Fruit fly (Drosophila melanogaster) whole organism, embryonic: ENCODE data around the gene Mtr3.

Experiments
- Asciz ChIP-seq: fragments of 200-800 bp; sonication (Bioruptor generic); optimal IDR thresholded peaks from 2 replicates; lab custom pipeline; 2017; ENCODE audit warnings: missing biosample characterization, mild to moderate bottlenecking, missing genetic modification characterization, missing genetic modification reagents
- Atf-2 ChIP-seq: fragments of 200-800 bp; sonication (Bioruptor generic); optimal IDR thresholded peaks from 2 replicates; lab custom pipeline; 2016; ENCODE audit warnings: missing biosample characterization, missing genetic modification characterization
- Bgb ChIP-seq: fragments of 200-800 bp; sonication (Bioruptor generic); IDR thresholded peaks from 2 replicates; pipeline ENCODE4 v1.3.6; 2022; ENCODE audit warnings: missing biosample characterization, missing genetic modification characterization; ENCODE audit not compliant: partially characterized antibody
- CG1024 ChIP-seq: fragments of 200-800 bp; sonication (Bioruptor generic); IDR thresholded peaks from 2 replicates; pipeline ENCODE4 v1.3.6; 2022; ENCODE audit warnings: missing biosample characterization, missing genetic modification characterization
- CG10462 ChIP-seq: fragments of 200-800 bp; sonication (Bioruptor generic); optimal IDR thresholded peaks from 2 replicates; lab custom pipeline; 2016; ENCODE audit warnings: missing biosample characterization, missing genetic modification characterization
- CG10565 ChIP-seq: fragments of 200-800 bp; sonication (Bioruptor generic); optimal IDR thresholded peaks from 3 replicates; lab custom pipeline; 2016; ENCODE audit warnings: missing biosample characterization, mild to moderate bottlenecking, missing genetic modification characterization
- CG11247 ChIP-seq: fragments of 200-800 bp; sonication (Bioruptor generic); IDR thresholded peaks from 2 replicates; pipeline ENCODE4 v1.3.6; 2022; ENCODE audit warnings: missing biosample characterization, missing genetic modification characterization
- CG12236 ChIP-seq: fragments of 200-800 bp; sonication (Bioruptor generic); optimal IDR thresholded peaks from 2 replicates; lab custom pipeline; 2016; ENCODE audit warnings: missing biosample characterization, missing genetic modification characterization
- CG12744 ChIP-seq: fragments of 200-800 bp; sonication (Bioruptor generic); optimal IDR thresholded peaks from 2 replicates; lab custom pipeline; 2016; ENCODE audit warnings: missing biosample characterization, missing genetic modification characterization
- CG12942 ChIP-seq: fragments of 200-800 bp; sonication (Bioruptor generic); optimal IDR thresholded peaks from 3 replicates; lab custom pipeline; 2016; ENCODE audit warnings: missing biosample characterization, missing genetic modification characterization
- CG13287 ChIP-seq: fragments of 200-800 bp; sonication (Bioruptor generic); IDR thresholded peaks from 2 replicates; pipeline ENCODE4 v1.3.6; 2022; ENCODE audit warnings: missing biosample characterization, missing genetic modification characterization; ENCODE audit not compliant: partially characterized antibody
- CG14441 ChIP-seq: fragments of 200-800 bp; sonication (Bioruptor generic); IDR thresholded peaks from 2 replicates; pipeline ENCODE4 v1.3.6; 2022; ENCODE audit warnings: missing biosample characterization, missing genetic modification characterization
- CG16815 ChIP-seq: fragments of 200-800 bp; sonication (Bioruptor generic); optimal IDR thresholded peaks from 3 replicates; lab custom pipeline; 2017; ENCODE audit warnings: missing biosample characterization, mild to moderate bottlenecking, missing genetic modification characterization
- CG17186 ChIP-seq: fragments of 200-800 bp; sonication (Bioruptor generic); optimal IDR thresholded peaks from 3 replicates; lab custom pipeline; 2017; ENCODE audit warnings: missing biosample characterization, missing genetic modification reagents, missing genetic modification characterization
- CG17361 ChIP-seq: fragments of 200-800 bp; sonication (Bioruptor generic); IDR thresholded peaks from 3 replicates; pipeline ENCODE4 v1.3.6; 2022; ENCODE audit warnings: missing biosample characterization, missing genetic modification characterization
- CG17385 ChIP-seq: fragments of 200-800 bp; sonication (Bioruptor generic); optimal IDR thresholded peaks from 3 replicates; lab custom pipeline; 2018; ENCODE audit warnings: missing biosample characterization, mild to moderate bottlenecking, missing genetic modification characterization
- CG17802 ChIP-seq: fragments of 200-800 bp; sonication (Bioruptor generic); optimal IDR thresholded peaks from 2 replicates; lab custom pipeline; 2018; ENCODE audit warnings: missing biosample characterization, mild to moderate bottlenecking, missing genetic modification characterization, moderate library complexity
- CG18764 ChIP-seq: fragments of 200-800 bp; sonication (Bioruptor generic); optimal IDR thresholded peaks from 3 replicates; lab custom pipeline; 2016; ENCODE audit warnings: missing biosample characterization, missing genetic modification characterization
- CG2202 ChIP-seq: fragments of 200-800 bp; sonication (Bioruptor generic); optimal IDR thresholded peaks from 2 replicates; lab custom pipeline; 2018; ENCODE audit warnings: missing biosample characterization, mild to moderate bottlenecking, missing genetic modification characterization
- CG31441 ChIP-seq: fragments of 200-800 bp; sonication (Bioruptor generic); IDR thresholded peaks from 2 replicates; pipeline ENCODE4 v1.3.6; 2022; ENCODE audit warnings: missing biosample characterization, missing genetic modification characterization
- CG33213 ChIP-seq: fragments of 200-800 bp; sonication (Bioruptor generic); optimal IDR thresholded peaks from 3 replicates; lab custom pipeline; 2016; ENCODE audit warnings: missing biosample characterization, missing genetic modification characterization
- CG42726 ChIP-seq: fragments of 200-800 bp; sonication (Bioruptor generic); IDR thresholded peaks from 2 replicates; pipeline ENCODE4 v1.3.6; 2022; ENCODE audit warnings: missing biosample characterization, missing genetic modification characterization; ENCODE audit not compliant: partially characterized antibody
- CG8765 ChIP-seq: fragments of 200-800 bp; sonication (Bioruptor generic); IDR thresholded peaks from 2 replicates; pipeline ENCODE4 v1.3.6; 2022; ENCODE audit warnings: missing biosample characterization, missing genetic modification characterization
- CG9437 ChIP-seq: fragments of 200-800 bp; sonication (Bioruptor generic); optimal IDR thresholded peaks from 2 replicates; lab custom pipeline; 2018; ENCODE audit warnings: missing biosample characterization, mild to moderate bottlenecking, missing genetic modification characterization
- CHES-1-like ChIP-seq: fragments of 200-800 bp; sonication (Bioruptor generic); optimal IDR thresholded peaks from 2 replicates; lab custom pipeline; 2016; ENCODE audit warnings: missing biosample characterization, missing genetic modification characterization
- Chrac-16 ChIP-seq: fragments of 200-800 bp; sonication (Bioruptor generic); optimal IDR thresholded peaks from 3 replicates; lab custom pipeline; 2016; ENCODE audit warnings: missing biosample characterization, missing genetic modification characterization
- CkIIα-i1 ChIP-seq: fragments of 200-800 bp; sonication (Bioruptor generic); IDR thresholded peaks from 2 replicates; pipeline ENCODE4 v1.3.6; 2022; ENCODE audit warnings: missing biosample characterization, missing genetic modification characterization
- Dp ChIP-seq: fragments of 200-800 bp; sonication (Bioruptor generic); optimal IDR thresholded peaks from 2 replicates; lab custom pipeline; 2018; ENCODE audit warnings: missing biosample characterization, mild to moderate bottlenecking, missing genetic modification characterization, moderate library complexity
- Hmx ChIP-seq: fragments of 200-800 bp; sonication (Bioruptor generic); optimal IDR thresholded peaks from 2 replicates; lab custom pipeline; 2016; ENCODE audit warnings: missing biosample characterization, missing genetic modification characterization
- MTF-1 ChIP-seq: fragments of 200-800 bp; sonication (Bioruptor generic); optimal IDR thresholded peaks from 2 replicates; lab custom pipeline; 2018; ENCODE audit warnings: missing biosample characterization, mild to moderate bottlenecking, missing genetic modification characterization, borderline replicate concordance
- Optix ChIP-seq: fragments of 200-800 bp; sonication (Bioruptor generic); IDR thresholded peaks from 3 replicates; pipeline ENCODE4 v1.3.6; 2022; ENCODE audit warnings: missing biosample characterization, missing genetic modification characterization
- Spps ChIP-seq: fragments of 200-800 bp; sonication (Bioruptor generic); optimal IDR thresholded peaks from 2 replicates; lab custom pipeline; 2018; ENCODE audit warnings: missing biosample characterization, mild to moderate bottlenecking, missing genetic modification characterization
- br ChIP-seq: fragments of >200 bp; optimal IDR thresholded peaks from 2 replicates; lab custom pipeline; 2017
- chn ChIP-seq: fragments of 200-800 bp; sonication (Bioruptor generic); optimal IDR thresholded peaks from 2 replicates; lab custom pipeline; 2016; ENCODE audit warnings: missing biosample characterization, missing genetic modification characterization
- da ChIP-seq: fragments of 200-800 bp; sonication (Bioruptor generic); optimal IDR thresholded peaks from 2 replicates; lab custom pipeline; 2016; ENCODE audit warnings: missing biosample characterization, missing genetic modification characterization
- dmrt99B ChIP-seq: fragments of 200-800 bp; sonication (Bioruptor generic); optimal IDR thresholded peaks from 2 replicates; lab custom pipeline; 2018; ENCODE audit warnings: missing biosample characterization, mild to moderate bottlenecking, missing genetic modification characterization, moderate library complexity
- en ChIP-seq: fragments of 200-800 bp; sonication (Bioruptor generic); optimal IDR thresholded peaks from 2 replicates; lab custom pipeline; 2016; ENCODE audit warnings: missing biosample characterization, missing genetic modification characterization
- fru ChIP-seq: fragments of >200 bp; optimal IDR thresholded peaks from 2 replicates; lab custom pipeline; 2017
- gt ChIP-seq: fragments of 200-800 bp; sonication (Bioruptor generic); IDR thresholded peaks from 2 replicates; pipeline ENCODE4 v1.3.6; 2022; ENCODE audit warnings: missing biosample characterization, missing genetic modification characterization
- insv ChIP-seq, 2 experiments: fragments of 200-800 bp; sonication (Bioruptor generic); optimal IDR thresholded peaks; 3 replicates each; lab custom pipeline; 2016 to 2018; ENCODE audit warnings: missing biosample characterization in 2 of 2, missing genetic modification characterization in 2 of 2
- jing ChIP-seq: fragments of 200-800 bp; sonication (Bioruptor generic); optimal IDR thresholded peaks from 2 replicates; lab custom pipeline; 2018; ENCODE audit warnings: missing biosample characterization, mild to moderate bottlenecking, missing genetic modification characterization
- klu ChIP-seq: fragments of 200-800 bp; sonication (Bioruptor generic); IDR thresholded peaks from 2 replicates; pipeline ENCODE4 v1.3.6; 2022; ENCODE audit warnings: missing biosample characterization, missing genetic modification characterization
- knrl ChIP-seq: fragments of 200-800 bp; sonication (Bioruptor generic); IDR thresholded peaks from 3 replicates; pipeline ENCODE4 v1.3.6; 2022; ENCODE audit warnings: missing biosample characterization, missing genetic modification characterization; ENCODE audit not compliant: partially characterized antibody
- ro ChIP-seq: fragments of 200-800 bp; sonication (Bioruptor generic); IDR thresholded peaks from 2 replicates; pipeline ENCODE4 v1.3.6; 2022; ENCODE audit warnings: missing biosample characterization, missing genetic modification characterization
- run ChIP-seq: fragments of 200-800 bp; sonication (Bioruptor generic); optimal IDR thresholded peaks from 3 replicates; lab custom pipeline; 2018; ENCODE audit warnings: missing biosample characterization, mild to moderate bottlenecking, missing genetic modification characterization
- sisA ChIP-seq: fragments of 200-800 bp; sonication (Bioruptor generic); IDR thresholded peaks from 2 replicates; pipeline ENCODE4 v1.3.6; 2022; ENCODE audit warnings: missing biosample characterization, missing genetic modification characterization
- tap ChIP-seq: fragments of 200-800 bp; optimal IDR thresholded peaks from 3 replicates; lab custom pipeline; 2019; ENCODE audit warnings: missing biosample characterization, mild to moderate bottlenecking, missing genetic modification characterization, moderate library complexity
- tio ChIP-seq: fragments of 200-800 bp; sonication (Bioruptor generic); optimal IDR thresholded peaks from 2 replicates; lab custom pipeline; 2017; ENCODE audit warnings: missing biosample characterization, missing genetic modification characterization, inconsistent platforms
- trh ChIP-seq: fragments of 200-800 bp; sonication (Bioruptor generic); optimal IDR thresholded peaks from 2 replicates; lab custom pipeline; 2016; ENCODE audit warnings: missing biosample characterization, missing genetic modification characterization
- vnd ChIP-seq: fragments of 200-800 bp; sonication (Bioruptor generic); IDR thresholded peaks from 3 replicates; pipeline ENCODE4 v1.3.6; 2022; ENCODE audit warnings: missing biosample characterization, missing genetic modification characterization; ENCODE audit not compliant: partially characterized antibody
- zf30C ChIP-seq: fragments of 200-800 bp; sonication (Bioruptor generic); optimal IDR thresholded peaks from 3 replicates; lab custom pipeline; 2018; ENCODE audit warnings: missing biosample characterization, mild to moderate bottlenecking, missing genetic modification characterization

The Mtr3 gene

DNA sequence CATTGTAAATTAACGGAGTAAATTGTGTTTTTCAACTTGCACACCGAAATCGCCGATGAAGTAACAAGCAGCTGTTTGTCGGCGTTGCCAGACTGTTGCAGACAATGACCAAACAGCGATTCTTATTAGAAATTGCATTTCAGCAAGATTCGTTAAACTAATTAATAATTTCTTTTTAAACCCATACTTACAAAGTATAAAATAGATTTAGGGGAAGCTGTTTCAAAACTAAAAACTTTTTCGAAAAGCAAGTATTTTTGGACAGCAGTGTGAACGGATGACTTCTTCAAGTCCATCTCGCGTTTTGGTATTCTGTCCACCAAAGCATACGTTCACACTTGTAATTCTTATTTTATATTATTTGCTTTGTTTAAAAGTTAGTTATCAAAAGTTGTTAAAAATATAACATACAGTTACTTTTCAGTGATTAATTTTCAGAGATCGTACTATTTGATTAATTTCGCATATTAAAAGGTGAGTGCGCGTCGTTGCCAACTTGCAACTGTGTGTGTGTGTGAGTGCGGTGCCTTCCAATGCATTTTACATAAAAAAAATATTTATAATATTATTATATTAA lies 15.0 kb upstream of the Mtr3 start, which contains the start of the genes CG8004 and RhoGDI (continued):
- TF ChIP-seq trh (GFP tag; lab: Kevin White, UChicago) = peak; percentile 35
- peak; percentile 27 for TF ChIP-seq Dp (GFP tag; lab: Kevin White, UChicago)
- TF ChIP-seq CG2202 (tag; lab: Kevin White, UChicago) = peak; percentile 32
- peak; percentile 33 for TF ChIP-seq Hmx (GFP tag; lab: Kevin White, UChicago)
- TF ChIP-seq chn (GFP tag; lab: Kevin White, UChicago) = peak; percentile 73
- TF ChIP-seq knrl (GFP tag; lab: Robert Waterston, UW) = no peak
- TF ChIP-seq insv (GFP tag; optimal IDR thresholded peaks at IDR 0.05; lab: Kevin White, UChicago) = peak; percentile 75 to 95
- peak; percentile 63; the same call in 1 of the 3 replicates for TF ChIP-seq CG17361 (GFP tag; lab: Robert Waterston, UW)
- peak; percentile 12 for TF ChIP-seq tap (tag; lab: Kevin White, UChicago)
- no peak for TF ChIP-seq jing
- TF ChIP-seq dmrt99B (tag; lab: Kevin White, UChicago) = peak; percentile 37
- TF ChIP-seq Asciz (GFP tag; lab: Kevin White, UChicago) = no peak
- no peak for TF ChIP-seq CkIIα-i1 (GFP tag; lab: Robert Waterston, UW)
- peak; percentile 53 for TF ChIP-seq CG14441 (GFP tag; lab: Robert Waterston, UW)
- peak; percentile 13 for TF ChIP-seq CG9437
- TF ChIP-seq Chrac-16 (GFP tag; lab: Kevin White, UChicago) = peak; percentile 66
- peak; percentile 76 for TF ChIP-seq CG33213 (GFP tag; lab: Kevin White, UChicago)
- no peak for TF ChIP-seq vnd (GFP tag; lab: Robert Waterston, UW)
- TF ChIP-seq Atf-2 = peak; percentile 65
- no peak for TF ChIP-seq fru (lab: Kevin White, UChicago)
- peak; percentile 38; the same call in 1 of the 2 replicates for TF ChIP-seq CG11247
- no peak for TF ChIP-seq CG8765 (GFP tag; lab: Robert Waterston, UW)
- TF ChIP-seq CG18764 (GFP tag; lab: Kevin White, UChicago) = peak; percentile 53
- no peak for TF ChIP-seq Bgb (GFP tag; lab: Robert Waterston, UW)
- no peak for TF ChIP-seq ro (GFP tag; lab: Robert Waterston, UW)
- TF ChIP-seq CG17186 (GFP tag; lab: Kevin White, UChicago) = peak; percentile 44
- TF ChIP-seq CG10565 (GFP tag; lab: Kevin White, UChicago) = no peak
- no peak for TF ChIP-seq da (GFP tag; lab: Kevin White, UChicago)
- TF ChIP-seq klu (GFP tag; lab: Robert Waterston, UW) = no peak
- TF ChIP-seq gt (GFP tag; lab: Robert Waterston, UW) = no peak
- peak; percentile 52 for TF ChIP-seq CHES-1-like (GFP tag; lab: Kevin White, UChicago)
- TF ChIP-seq CG13287 = peak; percentile 60; the same call in 1 of the 2 replicates
- TF ChIP-seq tio (GFP tag; lab: Kevin White, UChicago) = no peak
- TF ChIP-seq br (lab: Kevin White, UChicago) = no peak
- TF ChIP-seq sisA (GFP tag; lab: Robert Waterston, UW) = no peak; the same call in none of the 2 replicates
- TF ChIP-seq CG10462 (GFP tag; lab: Kevin White, UChicago) = peak; percentile 28
- TF ChIP-seq CG31441 = peak; percentile 62
- no peak for TF ChIP-seq CG42726
- TF ChIP-seq CG12236 = no peak
- TF ChIP-seq CG16815 (GFP tag; lab: Kevin White, UChicago) = no peak
- no peak for TF ChIP-seq zf30C
- peak; percentile 45 for TF ChIP-seq CG17385 (GFP tag; lab: Kevin White, UChicago)
- peak; percentile 79 for TF ChIP-seq CG17802 (tag; lab: Kevin White, UChicago)
- no peak for TF ChIP-seq MTF-1
- no peak for TF ChIP-seq en (GFP tag; lab: Kevin White, UChicago)
- TF ChIP-seq run (tag; lab: Kevin White, UChicago) = no peak
- peak; percentile 54 for TF ChIP-seq CG12744
- TF ChIP-seq CG1024 = peak; percentile 59; the same call in 1 of the 2 replicates
- TF ChIP-seq Optix (GFP tag; lab: Robert Waterston, UW) = no peak
- TF ChIP-seq CG12942 (GFP tag; lab: Kevin White, UChicago) = peak; percentile 9
- TF ChIP-seq Spps (tag; lab: Kevin White, UChicago) = no peak
